Fruit fly (Drosophila melanogaster): ENCODE results near the gene SamDC.

The SamDC gene

dm6 chr2L:10339212-10339721 is at the start of gene SamDC:
Gene SamDC (plus strand): TSS chr2L:10339457.
- no peak for TF ChIP-seq noc (tag; optimal IDR thresholded peaks at IDR 0.05)

DNA sequence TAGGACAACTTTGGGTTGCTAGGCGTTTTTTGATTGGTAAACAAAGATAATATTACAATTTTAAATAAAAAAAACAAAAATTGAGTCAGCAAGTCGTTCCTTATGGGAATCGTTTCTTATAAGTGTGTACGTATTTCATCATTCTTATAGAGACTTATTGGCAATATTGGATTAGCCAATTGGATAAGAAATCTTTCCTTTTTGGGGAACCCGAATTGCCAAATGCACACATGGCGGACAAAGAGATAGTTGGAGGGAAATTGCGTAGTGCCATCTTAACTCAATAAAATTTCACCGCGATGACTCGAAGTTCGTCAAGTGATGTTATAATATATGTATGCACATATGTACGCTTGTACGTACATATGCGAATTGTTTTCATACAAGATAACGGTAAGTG is 48.0 kb upstream of the SamDC start:
- no peak for TF ChIP-seq noc (tag; optimal IDR thresholded peaks at IDR 0.05)

dm6 chr2L:10292066-10292560 is 47.1 kb upstream of the SamDC start, which contains the start of gene Ufd4:
Gene Ufd4 (minus strand): TSS chr2L:10292365.
- TF ChIP-seq noc (tag; optimal IDR thresholded peaks at IDR 0.05): no peak

dm6 chr2L:10294798-10295669 is 44.2 kb upstream of the SamDC start, which contains the start of gene Hand:
Gene Hand (minus strand): TSS chr2L:10295385.
- no peak for TF ChIP-seq noc (tag; optimal IDR thresholded peaks at IDR 0.05)

DNA sequence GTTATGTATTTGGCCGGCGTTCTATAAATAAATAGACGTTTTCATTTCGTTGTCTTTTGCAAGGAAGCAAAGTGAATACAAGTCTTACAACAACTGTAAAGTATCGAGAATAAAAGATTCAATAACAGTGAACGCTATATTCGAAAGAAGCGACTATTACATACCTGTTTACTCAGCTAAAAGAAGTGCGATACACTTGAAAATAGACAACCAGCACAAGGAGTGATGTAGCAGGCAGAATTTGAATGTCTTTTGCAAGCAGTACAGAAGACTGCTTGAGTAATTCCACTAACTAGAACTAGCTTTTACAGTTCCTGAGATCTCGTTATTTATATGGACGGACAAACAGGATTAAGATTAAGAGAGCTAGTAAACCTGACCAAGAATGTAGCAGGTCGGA is 41.0 kb upstream of the SamDC start:
- no peak for TF ChIP-seq noc (tag; optimal IDR thresholded peaks at IDR 0.05)

dm6 chr2L:10299077-10299809 is 40.0 kb upstream of the SamDC start:
- no peak for TF ChIP-seq noc (tag; optimal IDR thresholded peaks at IDR 0.05)

- TF ChIP-seq noc (tag; optimal IDR thresholded peaks at IDR 0.05): no peak
Measured at dm6 chr2L:10299810-10300147, 39.5 kb upstream of the SamDC start, which contains the start of gene CYLD. Gene CYLD (minus strand): TSS chr2L:10299847.

dm6 chr2L:10301918-10302317 is 37.3 kb upstream of the SamDC start, which contains the start of gene CG13138:
Gene CG13138 (minus strand): TSS chr2L:10302018.
- no peak for TF ChIP-seq noc (tag; optimal IDR thresholded peaks at IDR 0.05)

DNA sequence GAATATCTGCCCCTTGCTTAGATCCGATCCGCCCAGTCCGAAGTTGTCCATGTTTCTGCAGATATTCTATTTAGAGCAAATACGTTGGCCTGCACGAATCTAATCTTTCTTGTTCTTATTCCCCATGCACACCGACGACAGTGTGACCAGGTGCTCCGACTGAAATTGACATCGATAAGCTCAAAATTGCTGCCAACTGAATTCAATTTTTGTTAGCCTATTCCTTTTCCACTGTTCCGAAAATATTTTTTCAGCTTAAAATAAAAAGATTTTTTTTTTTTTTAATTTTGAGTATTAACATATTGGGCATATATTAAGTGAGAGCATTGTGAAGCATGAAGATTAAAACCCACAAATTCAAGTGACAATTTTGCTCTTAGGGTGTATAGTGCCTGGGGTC is 35.5 kb upstream of the SamDC start, which contains the start of gene nmd:
TSS of gene nmd (minus strand) at position 162 of the 400 bp plus-strand sequence.
- no peak for TF ChIP-seq noc (tag; optimal IDR thresholded peaks at IDR 0.05)

dm6 chr2L:10305538-10306147 is 33.6 kb upstream of the SamDC start:
- peak; percentile 64 for TF ChIP-seq noc (tag; optimal IDR thresholded peaks at IDR 0.05)

DNA sequence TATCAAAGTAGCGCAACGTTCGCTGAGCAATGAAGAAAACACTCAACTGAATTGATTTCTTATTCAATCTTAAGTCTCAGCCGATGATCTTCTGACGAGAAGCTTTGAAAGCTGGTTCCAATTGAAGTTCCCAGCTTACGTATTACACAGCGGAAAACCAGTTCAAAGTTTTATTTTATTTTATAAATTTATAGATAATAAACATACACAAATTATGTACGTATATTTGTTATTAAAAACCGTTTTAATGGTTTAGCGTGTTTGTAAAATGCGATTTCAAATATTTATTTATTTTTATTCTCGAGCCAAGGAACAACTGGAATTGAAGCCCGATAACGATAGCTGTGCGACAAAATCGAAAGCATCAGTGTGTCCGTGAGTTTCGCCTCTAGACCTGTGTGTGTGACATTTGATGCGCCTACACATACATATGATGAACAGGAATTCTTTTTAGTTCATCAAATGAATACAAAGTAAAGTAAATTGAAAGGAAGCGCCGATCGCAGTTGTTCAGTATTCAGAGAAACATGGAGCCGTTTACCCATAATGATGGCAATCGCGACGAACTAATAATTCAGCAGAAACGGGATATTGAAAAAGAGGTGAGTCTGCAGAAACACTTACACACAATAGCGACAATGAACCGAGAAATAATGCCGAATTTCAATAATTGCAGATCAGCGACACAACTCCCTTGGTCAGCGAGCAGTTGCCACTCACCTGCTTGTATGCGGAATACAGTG is 32.6 kb upstream of the SamDC start, which contains the start of the genes CG5390 and CG4968:
TSS of gene CG5390 (minus strand) at position 77 of the 743 bp plus-strand sequence.
TSS of gene CG4968 (plus strand) at position 405 of the 743 bp plus-strand sequence.
- peak; percentile 59 for TF ChIP-seq noc (tag; optimal IDR thresholded peaks at IDR 0.05)

DNA sequence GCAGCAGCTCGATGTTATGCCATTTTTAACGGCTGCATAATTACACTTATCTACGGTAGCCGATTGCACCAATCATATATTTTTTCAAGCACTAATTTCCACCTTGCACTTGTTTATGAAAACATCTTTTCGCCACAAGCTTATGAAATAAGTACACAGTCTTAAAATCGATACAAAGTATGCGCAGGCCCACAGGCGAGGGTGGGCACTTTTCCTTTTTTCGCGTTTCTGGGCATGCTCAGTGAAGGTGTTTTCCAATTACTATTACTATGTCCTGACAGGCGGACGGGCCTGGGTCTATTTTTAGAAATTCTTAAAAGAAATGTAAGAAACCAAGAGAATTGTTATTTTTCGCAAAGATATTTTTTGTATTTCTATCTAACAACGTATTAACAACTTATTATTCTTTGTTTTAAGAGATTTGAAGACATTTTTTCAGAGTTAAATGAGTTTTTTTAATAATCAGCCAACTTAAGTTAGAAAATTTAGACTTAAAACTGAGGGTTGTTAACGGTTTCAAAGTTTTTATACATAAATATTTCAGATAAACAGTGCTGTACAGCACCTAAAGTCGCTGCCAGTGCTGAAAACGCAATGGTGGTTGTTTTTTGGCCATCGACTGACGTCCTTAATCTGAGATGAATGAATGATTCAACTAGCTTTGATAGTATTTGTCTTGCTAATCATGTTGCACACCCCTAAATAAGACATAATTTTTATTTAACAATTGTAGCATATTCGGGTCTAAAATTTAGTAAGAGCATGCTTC is 28.5 kb upstream of the SamDC start, which contains the start of gene Cdk5alpha:
TSS of gene Cdk5alpha (minus strand) at position 343 of the 769 bp plus-strand sequence.
- TF ChIP-seq noc (tag; optimal IDR thresholded peaks at IDR 0.05): no peak

DNA sequence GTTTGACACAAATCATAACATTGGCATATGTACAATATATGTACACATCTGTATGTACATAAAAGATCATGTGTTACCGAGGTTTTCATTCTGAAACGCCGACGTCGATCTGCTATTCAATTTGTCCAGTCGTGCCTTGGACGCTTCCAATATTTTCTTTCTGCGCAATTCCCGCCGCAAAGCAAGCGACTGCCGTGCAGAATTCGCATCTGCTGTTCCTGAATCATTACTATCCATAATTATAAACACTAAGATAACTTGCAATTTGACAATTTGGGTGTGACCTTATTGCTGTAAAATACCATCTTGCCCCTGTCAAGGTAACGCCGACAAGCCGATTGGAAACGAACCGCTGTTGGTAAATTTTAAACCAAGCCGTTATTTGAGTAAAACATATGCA is 27.4 kb upstream of the SamDC start:
- no peak for TF ChIP-seq noc (tag; optimal IDR thresholded peaks at IDR 0.05)

Data from whole organism, larva.